Worm (Caenorhabditis elegans) whole organism, L4 larva: ENCODE measurements around the gene smvt-1.

Experiments
- F10B5.3 ChIP-seq: sonication (generic microtip); optimal IDR thresholded peaks from 2 replicates; lab custom pipeline; 2016; ENCODE audit warnings: mild to moderate bottlenecking, missing genetic modification characterization, missing compliant biosample characterization
- F49E8.2 ChIP-seq: sonication (generic microtip); optimal IDR thresholded peaks from 2 replicates; lab custom pipeline; 2016; ENCODE audit warnings: missing compliant biosample characterization, mild to moderate bottlenecking, missing genetic modification characterization, borderline replicate concordance
- Y75B8A.6 ChIP-seq: fragments of 200-800 bp; sonication (Bioruptor generic); IDR thresholded peaks from 2 replicates; pipeline ENCODE4 v1.3.6; 2022; ENCODE audit warnings: missing genetic modification reagents, missing genetic modification characterization, missing compliant biosample characterization
- ZK546.5 ChIP-seq, 2 experiments: sonication (generic microtip); optimal IDR thresholded peaks; 2 replicates each; lab custom pipeline; 2017; ENCODE audit warnings: missing biosample characterization in 2 of 2, missing genetic modification characterization in 2 of 2
- cey-2 ChIP-seq: sonication (generic microtip); optimal IDR thresholded peaks from 3 replicates; lab custom pipeline; 2017; ENCODE audit warnings: missing genetic modification characterization, mild to moderate bottlenecking, missing compliant biosample characterization, antibody characterized with exemption, borderline replicate concordance; ENCODE audit not compliant: insufficient read depth
- lin-1 ChIP-seq: fragments of 200-800 bp; sonication (Bioruptor generic); IDR thresholded peaks from 2 replicates; pipeline ENCODE4 v1.3.6; 2022; ENCODE audit warnings: missing genetic modification reagents, missing genetic modification characterization, missing compliant biosample characterization
- lin-15B ChIP-seq: fragments of 150-350 bp; sonication (generic microtip); optimal IDR thresholded peaks from 3 replicates; lab custom pipeline; 2014; ENCODE audit warnings: missing biosample characterization, missing genetic modification characterization
- lsy-2 ChIP-seq, 2 experiments: fragments of 150-350 bp in 1 of 2; sonication (generic microtip) in 1 of 2; optimal IDR thresholded peaks; 2 replicates each; lab custom pipeline; 2014 to 2017; ENCODE audit warnings: missing biosample characterization in 2 of 2, missing genetic modification characterization in 2 of 2
- mep-1 ChIP-seq: fragments of 150-350 bp; sonication (generic microtip); optimal IDR thresholded peaks from 3 replicates; lab custom pipeline; 2014; ENCODE audit warnings: missing biosample characterization, missing genetic modification characterization
- nhr-41 ChIP-seq: fragments of 200-800 bp; sonication (Bioruptor generic); IDR thresholded peaks from 2 replicates; pipeline ENCODE4 v1.3.6; 2022; ENCODE audit warnings: missing genetic modification reagents, missing genetic modification characterization, missing compliant biosample characterization
- skn-1 ChIP-seq: fragments of 150-350 bp; optimal IDR thresholded peaks from 2 replicates; lab custom pipeline; 2014; ENCODE audit warnings: missing biosample characterization, missing genetic modification characterization

DNA sequence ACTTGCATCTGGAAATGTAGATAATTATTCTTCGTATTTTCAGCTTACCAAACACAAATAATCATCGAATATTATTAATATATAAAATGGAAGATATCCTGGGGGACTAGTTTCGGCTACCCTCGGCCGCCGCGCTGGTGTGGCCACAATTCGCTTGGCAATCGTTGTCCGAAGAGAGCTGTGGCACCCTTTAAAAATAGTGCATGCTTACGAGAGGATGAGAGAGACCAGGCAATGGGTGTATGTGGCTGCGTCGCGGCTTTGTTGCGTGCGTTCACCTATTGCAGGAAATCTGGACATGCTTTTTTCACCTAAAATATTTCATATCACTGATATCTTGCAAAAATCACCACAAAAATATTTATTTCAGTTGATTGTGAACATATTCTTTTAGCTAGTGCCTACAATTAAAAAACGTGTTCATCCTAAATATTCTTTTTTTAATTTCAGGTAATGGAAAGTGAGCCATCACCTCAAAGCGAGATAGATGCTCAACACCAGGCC lies 23.9 kb upstream of the smvt-1 start, which contains the start of the genes ccd-5 and F52H2.1:
- TF ChIP-seq F10B5.3: no peak
- TF ChIP-seq nhr-41 (GFP tag; lab: Robert Waterston, UW): no peak
- TF ChIP-seq ZK546.5 (tag; optimal IDR thresholded peaks at IDR 0.05; lab: Kevin White, UChicago): no peak
- no peak for TF ChIP-seq lin-15B (tag; lab: Kevin White, UChicago)
- no peak for TF ChIP-seq lsy-2 (tag; optimal IDR thresholded peaks at IDR 0.05; lab: Kevin White, UChicago)
- no peak for TF ChIP-seq cey-2 (tag; lab: Kevin White, UChicago)
- TF ChIP-seq mep-1: no peak
- no peak for TF ChIP-seq lin-1
- no peak for TF ChIP-seq skn-1 (tag; lab: Kevin White, UChicago)
- no peak for TF ChIP-seq Y75B8A.6
- TF ChIP-seq F49E8.2 (tag; lab: Kevin White, UChicago): no peak
